Fruit fly (Drosophila melanogaster) whole organism, wandering third instar larva: ENCODE measurements around the gene Uggt.

Experiments
- Abd-B ChIP-seq: fragments of >200 bp; optimal IDR thresholded peaks from 2 replicates; lab custom pipeline; 2017; ENCODE audit warnings: missing biosample characterization, missing genetic modification characterization
- CG9705 ChIP-seq: fragments of 200-800 bp; sonication (Bioruptor generic); optimal IDR thresholded peaks from 2 replicates; lab custom pipeline; 2018; ENCODE audit warnings: missing biosample characterization, mild to moderate bottlenecking, missing genetic modification characterization
- CrebA ChIP-seq: fragments of 200-800 bp; sonication (Bioruptor generic); optimal IDR thresholded peaks from 2 replicates; lab custom pipeline; 2016; ENCODE audit warnings: missing biosample characterization, mild to moderate bottlenecking, missing genetic modification characterization, borderline replicate concordance
- Dfd ChIP-seq: fragments of >200 bp; optimal IDR thresholded peaks from 2 replicates; lab custom pipeline; 2017; ENCODE audit warnings: missing biosample characterization, missing genetic modification characterization
- Dif ChIP-seq: fragments of 200-275, 200-300 bp; sonication (Bioruptor generic); optimal IDR thresholded peaks from 2 replicates; lab custom pipeline; 2018; ENCODE audit warnings: missing biosample characterization, missing genetic modification characterization; ENCODE audit not compliant: partially characterized antibody
- HLH106 ChIP-seq: fragments of 200-800 bp; optimal IDR thresholded peaks from 3 replicates; lab custom pipeline; 2019; ENCODE audit warnings: missing biosample characterization, mild to moderate bottlenecking, missing genetic modification characterization, moderate library complexity
- Hr83 ChIP-seq: fragments of 200-300 bp; sonication (Bioruptor generic); optimal IDR thresholded peaks from 2 replicates; lab custom pipeline; 2016; ENCODE audit warnings: missing biosample characterization, mild to moderate bottlenecking, missing genetic modification characterization, moderate library complexity; ENCODE audit not compliant: poor library complexity, severe bottlenecking
- Mio ChIP-seq: sonication (Bioruptor generic); optimal IDR thresholded peaks from 2 replicates; lab custom pipeline; 2016; ENCODE audit warnings: missing biosample characterization, missing genetic modification characterization
- Myc ChIP-seq: fragments of >200 bp; optimal IDR thresholded peaks from 2 replicates; lab custom pipeline; 2017
- N ChIP-seq: fragments of >200 bp; optimal IDR thresholded peaks from 2 replicates; lab custom pipeline; 2018; ENCODE audit warnings: missing biosample characterization, missing external identifiers, missing genetic modification characterization
- Rel ChIP-seq, 2 experiments: fragments of 200-800 bp; sonication (Bioruptor generic) in 1 of 2; optimal IDR thresholded peaks; 2 replicates in 1 of 2; 3 replicates in 1 of 2; lab custom pipeline; 2016 to 2019; ENCODE audit warnings: mild to moderate bottlenecking in 2 of 2, missing biosample characterization in 2 of 2, missing genetic modification characterization in 2 of 2, moderate library complexity in 1 of 2
- Sp1 ChIP-seq: fragments of 200-800 bp; sonication (Bioruptor generic); optimal IDR thresholded peaks from 3 replicates; lab custom pipeline; 2019; ENCODE audit warnings: missing biosample characterization, mild to moderate bottlenecking, missing genetic modification characterization, moderate library complexity
- Vsx2 ChIP-seq: fragments of 200-300, 225-300 bp; sonication (Bioruptor generic); optimal IDR thresholded peaks from 2 replicates; lab custom pipeline; 2018; ENCODE audit warnings: missing biosample characterization, missing genetic modification characterization; ENCODE audit not compliant: partially characterized antibody
- brk ChIP-seq: fragments of 200-800 bp; sonication (Bioruptor generic); optimal IDR thresholded peaks from 2 replicates; lab custom pipeline; 2016; ENCODE audit warnings: missing biosample characterization, mild to moderate bottlenecking, missing genetic modification characterization
- dmrt93B ChIP-seq: fragments of 200-800 bp; sonication (Bioruptor generic); optimal IDR thresholded peaks from 2 replicates; lab custom pipeline; 2018; ENCODE audit warnings: missing biosample characterization, mild to moderate bottlenecking, missing genetic modification characterization
- ey ChIP-seq: fragments of 200-800 bp; sonication (Bioruptor generic); optimal IDR thresholded peaks from 2 replicates; lab custom pipeline; 2016; ENCODE audit warnings: missing biosample characterization, missing genetic modification characterization
- foxo ChIP-seq, 2 experiments: fragments of 200-800 bp; sonication (Bioruptor generic); optimal IDR thresholded peaks; 2 replicates in 1 of 2; 3 replicates in 1 of 2; lab custom pipeline; 2016 to 2017; ENCODE audit warnings: missing biosample characterization in 2 of 2, missing genetic modification characterization in 2 of 2
- h ChIP-seq: fragments of 200-800 bp; sonication (Bioruptor generic); optimal IDR thresholded peaks from 3 replicates; lab custom pipeline; 2016; ENCODE audit warnings: missing biosample characterization, mild to moderate bottlenecking, missing genetic modification characterization
- jim ChIP-seq: fragments of 175-275, 200-325 bp; sonication (Bioruptor generic); optimal IDR thresholded peaks from 2 replicates; lab custom pipeline; 2016; ENCODE audit warnings: missing biosample characterization, mild to moderate bottlenecking, missing genetic modification characterization
- lola ChIP-seq: fragments of >200 bp; optimal IDR thresholded peaks from 2 replicates; lab custom pipeline; 2017; ENCODE audit warnings: missing biosample characterization, missing genetic modification characterization
- pan ChIP-seq: fragments of >200 bp; optimal IDR thresholded peaks from 2 replicates; lab custom pipeline; 2017
- psq ChIP-seq: fragments of 200-800 bp; sonication (Bioruptor generic); optimal IDR thresholded peaks from 3 replicates; lab custom pipeline; 2017; ENCODE audit warnings: missing biosample characterization, mild to moderate bottlenecking, missing genetic modification characterization, moderate library complexity
- rgr ChIP-seq: fragments of 200-800 bp; sonication (Bioruptor generic); optimal IDR thresholded peaks from 3 replicates; lab custom pipeline; 2016; ENCODE audit warnings: missing biosample characterization, mild to moderate bottlenecking, missing genetic modification characterization
- sage ChIP-seq: fragments of 200-800 bp; sonication (Bioruptor generic); optimal IDR thresholded peaks from 2 replicates; lab custom pipeline; 2016; ENCODE audit warnings: missing biosample characterization, mild to moderate bottlenecking, missing genetic modification characterization
- sv ChIP-seq: fragments of 200-800 bp; sonication (Bioruptor generic); optimal IDR thresholded peaks from 3 replicates; lab custom pipeline; 2016; ENCODE audit warnings: missing biosample characterization, missing genetic modification characterization
- tai ChIP-seq: sonication (Bioruptor generic); optimal IDR thresholded peaks from 2 replicates; lab custom pipeline; 2016; ENCODE audit warnings: missing biosample characterization, missing genetic modification characterization
- usp ChIP-seq: fragments of >200 bp; optimal IDR thresholded peaks from 2 replicates; lab custom pipeline; 2017; ENCODE audit warnings: missing biosample characterization, missing genetic modification characterization
- woc ChIP-seq: sonication (Bioruptor generic); optimal IDR thresholded peaks from 2 replicates; lab custom pipeline; 2016; ENCODE audit warnings: missing biosample characterization, mild to moderate bottlenecking, missing genetic modification characterization

Gene Uggt

dm6 chr3L:18920219-18920618 lies 47.7 kb downstream of the Uggt start, which contains the start of gene CG18223:
Gene CG18223 (minus strand): TSS chr3L:18920319.
- TF ChIP-seq h (GFP tag; lab: Kevin White, UChicago) (no peak), usp (GFP tag; lab: Kevin White, UChicago) (no peak), jim (GFP tag; lab: Kevin White, UChicago) (no peak), brk (GFP tag; lab: Kevin White, UChicago) (no peak), psq (GFP tag; lab: Kevin White, UChicago) (no peak), foxo (GFP tag; optimal IDR thresholded peaks at IDR 0.05; lab: Kevin White, UChicago) (no peak), sv (GFP tag; lab: Kevin White, UChicago) (no peak), Sp1 (GFP tag; lab: Kevin White, UChicago) (no peak), Rel (GFP tag; optimal IDR thresholded peaks at IDR 0.05; lab: Kevin White, UChicago) (no peak), Rel (tag; optimal IDR thresholded peaks at IDR 0.05; lab: Kevin White, UChicago) (no peak), Hr83 (no peak), HLH106 (tag; lab: Kevin White, UChicago) (no peak), Myc (lab: Kevin White, UChicago) (no peak), dmrt93B (GFP tag; lab: Kevin White, UChicago) (no peak), tai (GFP tag; lab: Kevin White, UChicago) (no peak), CG9705 (GFP tag; lab: Kevin White, UChicago) (no peak)
- TF ChIP-seq, all 38 proteins: peak for 0

DNA sequence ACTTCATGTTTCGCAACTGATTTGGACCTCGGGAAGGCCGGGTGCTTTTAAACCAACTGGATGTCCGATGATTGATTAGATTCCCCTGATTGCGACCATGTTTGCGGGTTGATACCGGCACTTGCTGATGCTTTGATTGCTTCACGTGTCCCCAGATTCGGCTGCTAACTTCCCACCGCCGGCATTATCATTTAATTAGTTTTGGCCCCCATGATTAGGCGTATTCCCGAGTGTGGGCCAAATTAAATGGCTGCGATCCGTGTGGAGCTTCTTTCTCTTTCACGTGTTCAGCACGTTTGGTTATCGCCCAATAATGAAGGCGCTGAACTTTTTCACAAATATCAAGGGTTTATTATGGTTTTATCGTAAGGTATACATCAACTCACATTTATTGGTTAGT lies 49.5 kb downstream of the Uggt start, which contains the start of gene CG3819:
CG3819 (minus strand) TSS at position 23 of the 400 bp plus-strand sequence.
- no peak for TF ChIP-seq Mio
- TF ChIP-seq Myc (lab: Kevin White, UChicago) = no peak
- TF ChIP-seq Vsx2 (GFP tag; lab: Kevin White, UChicago) = no peak
- no peak for TF ChIP-seq ey (GFP tag; lab: Kevin White, UChicago)
- TF ChIP-seq lola (GFP tag; lab: Kevin White, UChicago) = no peak
- TF ChIP-seq N (GFP tag; lab: Kevin White, UChicago) = no peak
- no peak for TF ChIP-seq foxo (GFP tag; optimal IDR thresholded peaks at IDR 0.05; lab: Kevin White, UChicago)

- TF ChIP-seq lola (GFP tag; lab: Kevin White, UChicago) (no peak), woc (GFP tag; lab: Kevin White, UChicago) (no peak), pan (lab: Kevin White, UChicago) (no peak), rgr (GFP tag; lab: Kevin White, UChicago) (no peak), sv (GFP tag; lab: Kevin White, UChicago) (no peak), Dif (no peak), CrebA (GFP tag; lab: Kevin White, UChicago) (no peak), Mio (no peak), Dfd (GFP tag; lab: Kevin White, UChicago) (no peak), Myc (lab: Kevin White, UChicago) (no peak), Abd-B (no peak), HLH106 (tag; lab: Kevin White, UChicago) (no peak), ey (GFP tag; lab: Kevin White, UChicago) (no peak), Hr83 (no peak), sage (no peak), Rel (GFP tag; optimal IDR thresholded peaks at IDR 0.05; lab: Kevin White, UChicago) (no peak), Rel (tag; optimal IDR thresholded peaks at IDR 0.05; lab: Kevin White, UChicago) (no peak), brk (GFP tag; lab: Kevin White, UChicago) (no peak), psq (GFP tag; lab: Kevin White, UChicago) (no peak), jim (GFP tag; lab: Kevin White, UChicago) (no peak)
- TF ChIP-seq, all 38 proteins: peak for 0
These were observed 52.2 kb downstream of the Uggt start, which contains the start of gene CG43049 for dm6 chr3L:18924790-18925189. Gene CG43049 (plus strand): TSS chr3L:18925090.
